Worm (Caenorhabditis elegans): ENCODE measurements around the gene nfki-1.

DNA sequence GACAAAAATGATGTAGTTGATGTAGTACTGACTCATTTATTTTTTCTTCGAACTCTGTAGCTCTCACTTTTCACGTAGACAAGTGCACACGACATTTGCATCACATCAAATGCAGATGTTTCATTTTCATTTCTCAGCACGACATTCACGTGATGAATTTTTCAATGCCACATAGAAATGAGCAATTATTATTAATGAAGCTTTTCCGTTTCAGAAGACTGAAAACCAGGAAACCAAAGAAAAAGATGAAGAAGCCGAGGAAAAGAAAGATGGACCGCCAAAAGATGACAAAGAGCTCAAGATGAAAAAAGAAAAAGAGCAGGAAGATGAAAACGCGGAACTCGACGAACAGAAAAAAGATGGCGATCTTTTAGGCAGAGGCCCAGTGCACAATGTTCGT, 565 bp downstream of the nfki-1 start:
- TF ChIP-seq klf-2 (GFP tag; conservative IDR thresholded peaks at IDR 0.05) = no peak
- TF ChIP-seq flt-1 (GFP tag; IDR thresholded peaks at IDR 0.05) = no peak

Measured in whole organism, midembryonic.